Fruit fly (Drosophila melanogaster): ENCODE measurements around the gene Try29F.

The Try29F gene

dm6 chr2L:8998237-8998636 lies at the start of gene Try29F:
TSS of gene Try29F (plus strand) at chr2L:8998537.
- TF ChIP-seq CG8478 (optimal IDR thresholded peaks at IDR 0.05) = no peak
- no peak for TF ChIP-seq CTCF (optimal IDR thresholded peaks at IDR 0.05)

dm6 chr2L:8948650-8949049 lies 49.7 kb upstream of the Try29F start:
- TF ChIP-seq CTCF (optimal IDR thresholded peaks at IDR 0.05) (no peak), CG8478 (optimal IDR thresholded peaks at IDR 0.05) (no peak)

- TF ChIP-seq CG8478 (optimal IDR thresholded peaks at IDR 0.05) = no peak
- no peak for TF ChIP-seq CTCF (optimal IDR thresholded peaks at IDR 0.05)
Measured at dm6 chr2L:8949919-8950722, 48.2 kb upstream of the Try29F start.

- TF ChIP-seq CG8478 (optimal IDR thresholded peaks at IDR 0.05) (peak; percentile 1), CTCF (optimal IDR thresholded peaks at IDR 0.05) (no peak)
Measured at dm6 chr2L:8951184-8951934, 47.0 kb upstream of the Try29F start, which contains the start of gene C1GalTA. TSS of gene C1GalTA (minus strand) at chr2L:8951216.

- no peak for TF ChIP-seq CG8478 (optimal IDR thresholded peaks at IDR 0.05)
- peak; percentile 47 to 55 for TF ChIP-seq CTCF (optimal IDR thresholded peaks at IDR 0.05)
Measured at dm6 chr2L:8952194-8953037, 45.9 kb upstream of the Try29F start.

dm6 chr2L:8955597-8956335 lies 42.6 kb upstream of the Try29F start:
- TF ChIP-seq CG8478 (optimal IDR thresholded peaks at IDR 0.05) (no peak), CTCF (optimal IDR thresholded peaks at IDR 0.05) (no peak)

- TF ChIP-seq CG8478 (optimal IDR thresholded peaks at IDR 0.05) (no peak), CTCF (optimal IDR thresholded peaks at IDR 0.05) (no peak)
Measured at dm6 chr2L:8956336-8956726, 42.0 kb upstream of the Try29F start.

- TF ChIP-seq CG8478 (optimal IDR thresholded peaks at IDR 0.05) = no peak
- TF ChIP-seq CTCF (optimal IDR thresholded peaks at IDR 0.05) = no peak
Measured at dm6 chr2L:8957152-8957551, 41.2 kb upstream of the Try29F start.

- peak in 1 of 2 experiments; percentile 11 for TF ChIP-seq CTCF (optimal IDR thresholded peaks at IDR 0.05)
- no peak for TF ChIP-seq CG8478 (optimal IDR thresholded peaks at IDR 0.05)
Measured at dm6 chr2L:8958046-8958497, 40.3 kb upstream of the Try29F start.

- TF ChIP-seq CTCF (optimal IDR thresholded peaks at IDR 0.05) (no peak), CG8478 (optimal IDR thresholded peaks at IDR 0.05) (no peak)
Measured at dm6 chr2L:8959001-8959461, 39.3 kb upstream of the Try29F start, which contains the start of gene CG31886. TSS of gene CG31886 (minus strand) at chr2L:8959051.

- no peak for TF ChIP-seq CG8478 (optimal IDR thresholded peaks at IDR 0.05)
Measured at dm6 chr2L:8962254-8962653, 36.1 kb upstream of the Try29F start, which contains the start of the genes CG9525 and CG32985. TSS of gene CG9525 (minus strand) at chr2L:8962354. TSS of gene CG32985 (plus strand) at chr2L:8962533.

dm6 chr2L:8964657-8965056 lies 33.7 kb upstream of the Try29F start, which contains the start of gene CG32984:
TSS of gene CG32984 (plus strand) at chr2L:8964957.
- no peak for TF ChIP-seq CTCF (optimal IDR thresholded peaks at IDR 0.05)
- no peak for TF ChIP-seq CG8478 (optimal IDR thresholded peaks at IDR 0.05)

- TF ChIP-seq CTCF (optimal IDR thresholded peaks at IDR 0.05) = no peak
- TF ChIP-seq CG8478 (optimal IDR thresholded peaks at IDR 0.05) = no peak
Measured at dm6 chr2L:8967235-8967634, 31.1 kb upstream of the Try29F start, which contains the start of gene CG18088. TSS of gene CG18088 (plus strand) at chr2L:8967535.

dm6 chr2L:8972905-8973304 lies 25.4 kb upstream of the Try29F start:
- no peak for TF ChIP-seq CG8478 (optimal IDR thresholded peaks at IDR 0.05)
- TF ChIP-seq CTCF (optimal IDR thresholded peaks at IDR 0.05) = no peak
